Worm (Caenorhabditis elegans) whole organism, early embryonic: ENCODE data around the gene hsp-90.

Source experiments
- B0310.2 ChIP-seq: sonication (generic microtip); optimal IDR thresholded peaks from 2 replicates; lab custom pipeline; 2016; ENCODE audit warnings: mild to moderate bottlenecking, missing genetic modification characterization, missing compliant biosample characterization
- F13C5.2 ChIP-seq: sonication (generic microtip); optimal IDR thresholded peaks from 2 replicates; lab custom pipeline; 2017; ENCODE audit warnings: mild to moderate bottlenecking, missing genetic modification characterization, inconsistent platforms, missing compliant biosample characterization
- aly-1 ChIP-seq: sonication (generic microtip); optimal IDR thresholded peaks from 2 replicates; lab custom pipeline; 2016; ENCODE audit warnings: missing genetic modification characterization, missing compliant biosample characterization
- ama-1 ChIP-seq: fragments of 150-350 bp; optimal IDR thresholded peaks from 2 replicates; lab custom pipeline; 2014
- ceh-13 ChIP-seq: fragments of 200-800 bp; sonication (Bioruptor generic); optimal IDR thresholded peaks from 2 replicates; lab custom pipeline; 2018; ENCODE audit warnings: mild to moderate bottlenecking, missing genetic modification characterization, missing compliant biosample characterization
- ceh-36 ChIP-seq: sonication (generic microtip); optimal IDR thresholded peaks from 2 replicates; lab custom pipeline; 2016; ENCODE audit warnings: missing genetic modification characterization, inconsistent platforms, missing compliant biosample characterization
- ets-7 ChIP-seq: sonication (generic microtip); optimal IDR thresholded peaks from 2 replicates; lab custom pipeline; 2016; ENCODE audit warnings: missing genotype, missing genetic modification characterization, missing compliant biosample characterization
- flt-1 ChIP-seq: fragments of 200-800 bp; sonication (Bioruptor generic); IDR thresholded peaks from 2 replicates; pipeline ENCODE4 v1.3.6; 2022; ENCODE audit warnings: missing genetic modification characterization, missing compliant biosample characterization
- hmbx-1 ChIP-seq: sonication (generic microtip); optimal IDR thresholded peaks from 2 replicates; lab custom pipeline; 2016; ENCODE audit warnings: mild to moderate bottlenecking, missing genetic modification characterization, missing compliant biosample characterization
- scrt-1 ChIP-seq: fragments of 200-800 bp; sonication (Bioruptor generic); IDR thresholded peaks from 2 replicates; pipeline ENCODE4 v1.3.6; 2022; ENCODE audit warnings: missing genetic modification characterization, missing compliant biosample characterization
- tbx-11 ChIP-seq: fragments of 200-800 bp; sonication (Bioruptor generic); IDR thresholded peaks from 2 replicates; pipeline ENCODE4 v1.3.6; 2022; ENCODE audit warnings: missing genetic modification characterization, missing compliant biosample characterization
- tbx-37 ChIP-seq: fragments of 200-800 bp; sonication (Bioruptor generic); conservative IDR thresholded peaks from 2 replicates; pipeline ENCODE4 v1.3.6; 2022; ENCODE audit warnings: missing genetic modification reagents, missing genetic modification characterization, missing compliant biosample characterization
- tra-4 ChIP-seq: sonication (generic microtip); optimal IDR thresholded peaks from 2 replicates; lab custom pipeline; 2017; ENCODE audit warnings: missing genetic modification characterization, missing compliant biosample characterization

DNA sequence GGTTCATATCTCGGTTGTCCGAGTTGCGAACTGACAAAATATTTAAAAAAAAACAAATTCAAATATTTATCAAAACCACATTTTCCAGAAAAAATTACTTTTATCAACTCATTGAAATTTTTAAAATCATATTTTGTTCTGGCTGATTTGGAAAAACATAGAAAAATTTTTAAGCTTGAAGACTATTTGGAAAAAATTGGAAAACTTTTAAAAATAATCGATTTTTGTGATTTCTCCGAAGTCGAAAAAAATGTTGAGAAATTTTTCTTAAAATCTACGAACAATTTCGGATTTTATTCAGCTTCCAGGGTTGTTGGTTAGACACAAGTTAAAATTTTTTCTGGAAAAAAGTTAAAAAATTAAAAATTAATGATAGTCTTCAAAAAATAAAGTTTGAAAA lies 52.1 kb downstream of the hsp-90 start, which contains the start of gene Y50E8A.5:
- TF ChIP-seq ceh-36 (tag; lab: Kevin White, UChicago): no peak
- no peak for TF ChIP-seq F13C5.2 (tag; lab: Kevin White, UChicago)
- no peak for TF ChIP-seq tra-4 (tag; lab: Kevin White, UChicago)
- no peak for TF ChIP-seq scrt-1 (GFP tag; lab: Robert Waterston, UW)
- TF ChIP-seq aly-1 (tag; lab: Kevin White, UChicago): no peak
- TF ChIP-seq ama-1 (lab: Kevin White, UChicago): no peak
- no peak for TF ChIP-seq flt-1 (GFP tag; lab: Robert Waterston, UW)
- TF ChIP-seq ets-7 (tag; lab: Kevin White, UChicago): no peak
- no peak for TF ChIP-seq tbx-11
- no peak for TF ChIP-seq hmbx-1 (tag; lab: Kevin White, UChicago)
- TF ChIP-seq tbx-37 (GFP tag; lab: Robert Waterston, UW): no peak
- TF ChIP-seq ceh-13 (GFP tag; lab: Kevin White, UChicago): no peak
- TF ChIP-seq B0310.2 (tag; lab: Kevin White, UChicago): no peak
